Worm (Caenorhabditis elegans) whole organism, late embryonic: ENCODE results near the gene ZK355.8.

Source experiments
- C08G9.2 ChIP-seq: sonication (generic microtip); optimal IDR thresholded peaks from 2 replicates; lab custom pipeline; 2016; ENCODE audit warnings: mild to moderate bottlenecking, missing genetic modification characterization, moderate library complexity, missing compliant biosample characterization
- F13H6.1 ChIP-seq: sonication (generic microtip); optimal IDR thresholded peaks from 2 replicates; lab custom pipeline; 2016; ENCODE audit warnings: missing genetic modification characterization, missing compliant biosample characterization
- K09A11.1 ChIP-seq: sonication (generic microtip); optimal IDR thresholded peaks from 2 replicates; lab custom pipeline; 2017; ENCODE audit warnings: antibody characterized with exemption, mild to moderate bottlenecking, missing genetic modification characterization, missing compliant biosample characterization; ENCODE audit not compliant: insufficient read depth
- T23F11.4 ChIP-seq: fragments of 200-800 bp; sonication (Bioruptor generic); optimal IDR thresholded peaks from 2 replicates; lab custom pipeline; 2018; ENCODE audit warnings: mild to moderate bottlenecking, missing genetic modification characterization, missing compliant biosample characterization
- Y22D7AL.16 ChIP-seq: sonication (generic microtip); optimal IDR thresholded peaks from 2 replicates; lab custom pipeline; 2016; ENCODE audit warnings: missing genetic modification characterization, missing compliant biosample characterization
- ahr-1 ChIP-seq: sonication (generic microtip); optimal IDR thresholded peaks from 2 replicates; lab custom pipeline; 2016; ENCODE audit warnings: missing genetic modification characterization, missing compliant biosample characterization
- ama-1 ChIP-seq: fragments of 150-350 bp; optimal IDR thresholded peaks from 2 replicates; lab custom pipeline; 2014
- ceh-14 ChIP-seq: sonication (generic microtip); optimal IDR thresholded peaks from 2 replicates; lab custom pipeline; 2016; ENCODE audit warnings: missing genotype, missing genetic modification characterization, missing compliant biosample characterization
- ceh-18 ChIP-seq: sonication (generic microtip); optimal IDR thresholded peaks from 2 replicates; lab custom pipeline; 2016; ENCODE audit warnings: missing genetic modification characterization, missing compliant biosample characterization
- ceh-19 ChIP-seq: fragments of 200-800 bp; sonication (Bioruptor generic); optimal IDR thresholded peaks from 2 replicates; lab custom pipeline; 2018; ENCODE audit warnings: mild to moderate bottlenecking, missing genetic modification characterization, missing compliant biosample characterization
- ceh-2 ChIP-seq: sonication (generic microtip); optimal IDR thresholded peaks from 2 replicates; lab custom pipeline; 2016; ENCODE audit warnings: missing genotype, missing genetic modification characterization, missing compliant biosample characterization
- ceh-22 ChIP-seq: sonication (generic microtip); optimal IDR thresholded peaks from 2 replicates; lab custom pipeline; 2017; ENCODE audit warnings: missing biosample characterization, missing genetic modification characterization
- ceh-24 ChIP-seq: sonication (generic microtip); optimal IDR thresholded peaks from 2 replicates; lab custom pipeline; 2016; ENCODE audit warnings: mild to moderate bottlenecking, missing genetic modification characterization, missing compliant biosample characterization
- ceh-30 ChIP-seq: fragments of 150-350 bp; optimal IDR thresholded peaks from 2 replicates; lab custom pipeline; 2014; ENCODE audit warnings: missing biosample characterization, missing genetic modification characterization
- ceh-31 ChIP-seq: sonication (generic microtip); optimal IDR thresholded peaks from 2 replicates; lab custom pipeline; 2016; ENCODE audit warnings: missing genetic modification characterization, missing compliant biosample characterization
- ceh-34 ChIP-seq: sonication (generic microtip); optimal IDR thresholded peaks from 2 replicates; lab custom pipeline; 2016; ENCODE audit warnings: mild to moderate bottlenecking, missing genetic modification characterization, missing compliant biosample characterization
- ceh-45 ChIP-seq: fragments of 200-800 bp; sonication (Bioruptor generic); IDR thresholded peaks from 2 replicates; pipeline ENCODE4 v1.3.6; 2022; ENCODE audit warnings: missing genetic modification reagents, missing genetic modification characterization, missing compliant biosample characterization
- ceh-6 ChIP-seq: fragments of 200-800 bp; sonication (Bioruptor generic); optimal IDR thresholded peaks from 2 replicates; lab custom pipeline; 2018; ENCODE audit warnings: mild to moderate bottlenecking, missing genetic modification characterization, missing compliant biosample characterization
- ceh-9 ChIP-seq: sonication (generic microtip); optimal IDR thresholded peaks from 2 replicates; lab custom pipeline; 2016; ENCODE audit warnings: mild to moderate bottlenecking, missing genetic modification characterization, inconsistent platforms, missing compliant biosample characterization
- che-1 ChIP-seq: sonication (generic microtip); optimal IDR thresholded peaks from 2 replicates; lab custom pipeline; 2016; ENCODE audit warnings: mild to moderate bottlenecking, missing genetic modification characterization, missing compliant biosample characterization
- dmd-4 ChIP-seq: sonication (generic microtip); optimal IDR thresholded peaks from 2 replicates; lab custom pipeline; 2016; ENCODE audit warnings: borderline replicate concordance, missing genetic modification characterization, missing compliant biosample characterization
- dve-1 ChIP-seq: sonication (generic microtip); optimal IDR thresholded peaks from 2 replicates; lab custom pipeline; 2017; ENCODE audit warnings: antibody characterized with exemption, mild to moderate bottlenecking, missing genetic modification characterization, missing compliant biosample characterization
- elt-2 ChIP-seq: sonication (generic microtip); optimal IDR thresholded peaks from 2 replicates; lab custom pipeline; 2016; ENCODE audit warnings: missing genetic modification reagents, missing genetic modification characterization, missing compliant biosample characterization
- elt-4 ChIP-seq: sonication (generic microtip); optimal IDR thresholded peaks from 2 replicates; lab custom pipeline; 2016; ENCODE audit warnings: missing genetic modification characterization, missing compliant biosample characterization
- ets-4 ChIP-seq: sonication (generic microtip); optimal IDR thresholded peaks from 2 replicates; lab custom pipeline; 2016; ENCODE audit warnings: missing genetic modification characterization, missing compliant biosample characterization
- fax-1 ChIP-seq: sonication (generic microtip); optimal IDR thresholded peaks from 2 replicates; lab custom pipeline; 2016; ENCODE audit warnings: missing genotype, missing genetic modification characterization, missing compliant biosample characterization
- fkh-10 ChIP-seq: fragments of 150-350 bp; optimal IDR thresholded peaks from 2 replicates; lab custom pipeline; 2014; ENCODE audit warnings: missing biosample characterization, missing genetic modification reagents, missing genetic modification characterization
- fkh-6 ChIP-seq: sonication (generic microtip); optimal IDR thresholded peaks from 2 replicates; lab custom pipeline; 2016; ENCODE audit warnings: missing genetic modification characterization, missing compliant biosample characterization
- hlh-15 ChIP-seq: sonication (generic microtip); optimal IDR thresholded peaks from 2 replicates; lab custom pipeline; 2016; ENCODE audit warnings: missing genetic modification characterization, missing compliant biosample characterization
- hlh-30 ChIP-seq: sonication (generic microtip); optimal IDR thresholded peaks from 2 replicates; lab custom pipeline; 2017; ENCODE audit warnings: antibody characterized with exemption, missing genetic modification characterization, missing compliant biosample characterization; ENCODE audit not compliant: insufficient read depth
- hlh-6 ChIP-seq: sonication (generic microtip); optimal IDR thresholded peaks from 2 replicates; lab custom pipeline; 2016; ENCODE audit warnings: missing genotype, missing genetic modification characterization, missing compliant biosample characterization
- hlh-8 ChIP-seq: sonication (generic microtip); optimal IDR thresholded peaks from 2 replicates; lab custom pipeline; 2016; ENCODE audit warnings: missing genotype, missing genetic modification characterization, missing compliant biosample characterization
- lin-11 ChIP-seq: fragments of 200-800 bp; sonication (Bioruptor generic); optimal IDR thresholded peaks from 2 replicates; lab custom pipeline; 2018; ENCODE audit warnings: mild to moderate bottlenecking, missing genetic modification characterization, missing compliant biosample characterization
- madf-2 ChIP-seq: sonication (generic microtip); optimal IDR thresholded peaks from 2 replicates; lab custom pipeline; 2017; ENCODE audit warnings: missing genetic modification characterization, missing compliant biosample characterization
- mec-3 ChIP-seq: sonication (generic microtip); optimal IDR thresholded peaks from 2 replicates; lab custom pipeline; 2016; ENCODE audit warnings: borderline replicate concordance, missing genetic modification characterization, missing compliant biosample characterization
- nfya-1 ChIP-seq: sonication (generic microtip); optimal IDR thresholded peaks from 2 replicates; lab custom pipeline; 2017; ENCODE audit warnings: missing genetic modification characterization, mild to moderate bottlenecking, missing compliant biosample characterization, antibody characterized with exemption, moderate library complexity
- nhr-11 ChIP-seq: fragments of 150-350 bp; optimal IDR thresholded peaks from 2 replicates; lab custom pipeline; 2014; ENCODE audit warnings: missing biosample characterization, missing genetic modification characterization
- nhr-232 ChIP-seq: sonication (generic microtip); optimal IDR thresholded peaks from 2 replicates; lab custom pipeline; 2016; ENCODE audit warnings: missing genetic modification characterization, missing compliant biosample characterization
- npax-4 ChIP-seq: sonication (generic microtip); optimal IDR thresholded peaks from 2 replicates; lab custom pipeline; 2016; ENCODE audit warnings: missing genetic modification characterization, missing compliant biosample characterization
- pat-9 ChIP-seq: fragments of 200-800 bp; sonication (Bioruptor generic); optimal IDR thresholded peaks from 2 replicates; lab custom pipeline; 2018; ENCODE audit warnings: mild to moderate bottlenecking, missing genetic modification characterization, moderate library complexity, missing compliant biosample characterization
- pax-1 ChIP-seq: fragments of 150-350 bp; optimal IDR thresholded peaks from 2 replicates; lab custom pipeline; 2014; ENCODE audit warnings: missing biosample characterization, missing genetic modification characterization
- pha-4 ChIP-seq: fragments of 150-350 bp; optimal IDR thresholded peaks from 2 replicates; lab custom pipeline; 2018; ENCODE audit warnings: missing biosample characterization, missing genetic modification reagents, missing genetic modification characterization
- pqm-1 ChIP-seq: sonication (generic microtip); optimal IDR thresholded peaks from 2 replicates; lab custom pipeline; 2016; ENCODE audit warnings: missing genetic modification characterization, missing compliant biosample characterization
- pros-1 ChIP-seq: fragments of 150-350 bp; optimal IDR thresholded peaks from 2 replicates; lab custom pipeline; 2014; ENCODE audit warnings: missing biosample characterization, missing genetic modification reagents, missing genetic modification characterization
- rnt-1 ChIP-seq: sonication (generic microtip); optimal IDR thresholded peaks from 2 replicates; lab custom pipeline; 2016; ENCODE audit warnings: missing genetic modification characterization, missing compliant biosample characterization
- sdc-2 ChIP-seq: sonication (generic microtip); optimal IDR thresholded peaks from 2 replicates; lab custom pipeline; 2016; ENCODE audit warnings: missing genotype, missing genetic modification characterization, missing compliant biosample characterization
- sox-2 ChIP-seq: fragments of 200-800 bp; sonication (Bioruptor generic); IDR thresholded peaks from 2 replicates; pipeline ENCODE4 v1.3.6; 2022; ENCODE audit warnings: missing genetic modification reagents, missing genetic modification characterization, missing compliant biosample characterization
- sox-4 ChIP-seq: sonication (generic microtip); optimal IDR thresholded peaks from 2 replicates; lab custom pipeline; 2017; ENCODE audit warnings: mild to moderate bottlenecking, missing genetic modification characterization, inconsistent platforms, missing compliant biosample characterization
- syd-9 ChIP-seq: sonication (generic microtip); optimal IDR thresholded peaks from 2 replicates; lab custom pipeline; 2016; ENCODE audit warnings: mild to moderate bottlenecking, missing genetic modification characterization, moderate library complexity, missing compliant biosample characterization
- tbx-2 ChIP-seq: sonication (generic microtip); optimal IDR thresholded peaks from 2 replicates; lab custom pipeline; 2016; ENCODE audit warnings: missing genetic modification characterization, missing compliant biosample characterization
- ttx-3 ChIP-seq: sonication (generic microtip); optimal IDR thresholded peaks from 2 replicates; lab custom pipeline; 2016; ENCODE audit warnings: missing genetic modification reagents, missing genetic modification characterization, missing compliant biosample characterization
- unc-42 ChIP-seq: sonication (generic microtip); optimal IDR thresholded peaks from 2 replicates; lab custom pipeline; 2016; ENCODE audit warnings: missing genotype, missing genetic modification characterization, missing compliant biosample characterization
- unc-55 ChIP-seq: sonication (generic microtip); optimal IDR thresholded peaks from 2 replicates; lab custom pipeline; 2017; ENCODE audit warnings: missing biosample characterization, missing genetic modification reagents, missing genetic modification characterization
- unc-86 ChIP-seq: sonication (generic microtip); optimal IDR thresholded peaks from 2 replicates; lab custom pipeline; 2016; ENCODE audit warnings: missing genetic modification characterization, missing compliant biosample characterization

The ZK355.8 gene

DNA sequence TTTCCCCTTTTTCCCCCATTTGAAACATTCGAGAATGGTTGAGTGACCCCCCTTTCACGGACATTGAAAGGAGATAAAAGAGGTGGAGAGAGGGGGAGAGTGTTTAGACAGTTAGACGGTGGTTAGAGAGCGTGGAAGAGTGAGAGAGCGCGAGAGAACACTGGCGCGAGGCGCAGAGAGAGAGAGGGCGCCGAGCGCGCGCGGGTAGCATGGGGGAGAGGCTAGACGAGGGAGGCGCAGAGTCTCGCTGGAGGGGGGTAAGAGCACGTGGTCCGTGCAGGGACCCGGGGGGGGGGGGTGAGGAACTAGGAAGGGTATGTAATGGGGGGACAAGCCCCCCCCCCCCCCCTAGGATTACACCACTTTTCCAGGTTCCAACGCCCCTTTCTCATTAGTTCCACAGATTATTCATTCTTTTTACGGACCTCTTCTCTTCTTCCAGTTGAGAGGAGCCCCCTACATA lies 46.4 kb downstream of the ZK355.8 start:
- no peak for TF ChIP-seq pha-4 (tag; lab: Kevin White, UChicago)
- TF ChIP-seq lin-11 (tag; lab: Kevin White, UChicago), result no peak
- TF ChIP-seq F13H6.1, result peak; percentile 39
- peak; percentile 42 for TF ChIP-seq sox-4
- no peak for TF ChIP-seq rnt-1 (tag; lab: Kevin White, UChicago)
- TF ChIP-seq npax-4 (tag; lab: Kevin White, UChicago), result no peak
- no peak for TF ChIP-seq ceh-30 (tag; lab: Kevin White, UChicago)
- no peak for TF ChIP-seq unc-42 (tag; lab: Kevin White, UChicago)
- no peak for TF ChIP-seq nhr-232 (tag; lab: Kevin White, UChicago)
- no peak for TF ChIP-seq fax-1
- peak; percentile 38 for TF ChIP-seq ttx-3 (tag; lab: Kevin White, UChicago)
- TF ChIP-seq elt-4 (tag; lab: Kevin White, UChicago), result no peak
- TF ChIP-seq ceh-14 (tag; lab: Kevin White, UChicago), result no peak
- peak; percentile 69 for TF ChIP-seq dve-1
- no peak for TF ChIP-seq Y22D7AL.16 (tag; lab: Kevin White, UChicago)
- no peak for TF ChIP-seq hlh-8
- no peak for TF ChIP-seq ceh-2 (tag; lab: Kevin White, UChicago)
- TF ChIP-seq ceh-31, result peak; percentile 79
- no peak for TF ChIP-seq mec-3
- peak; percentile 70 for TF ChIP-seq hlh-30
- TF ChIP-seq nhr-11, result no peak
- no peak for TF ChIP-seq elt-2 (tag; lab: Kevin White, UChicago)
- TF ChIP-seq ceh-34, result peak; percentile 3
- TF ChIP-seq unc-55 (GFP tag; lab: Kevin White, UChicago), result peak; percentile 65
- no peak for TF ChIP-seq ceh-24 (tag; lab: Kevin White, UChicago)
- TF ChIP-seq pros-1, result peak; percentile 87
- no peak for TF ChIP-seq ama-1
- TF ChIP-seq ceh-6 (GFP tag; lab: Kevin White, UChicago), result no peak
- TF ChIP-seq sdc-2 (tag; lab: Kevin White, UChicago), result no peak
- peak; percentile 23 for TF ChIP-seq ceh-18 (tag; lab: Kevin White, UChicago)
- TF ChIP-seq unc-86 (tag; lab: Kevin White, UChicago), result peak; percentile 31
- TF ChIP-seq ceh-45, result no peak
- no peak for TF ChIP-seq C08G9.2 (tag; lab: Kevin White, UChicago)
- no peak for TF ChIP-seq syd-9 (tag; lab: Kevin White, UChicago)
- TF ChIP-seq T23F11.4 (GFP tag; lab: Kevin White, UChicago), result peak; percentile 44
- TF ChIP-seq K09A11.1 (tag; lab: Kevin White, UChicago), result no peak
- TF ChIP-seq dmd-4, result no peak
- peak; percentile 42 for TF ChIP-seq pat-9 (tag; lab: Kevin White, UChicago)
- peak; percentile 35 for TF ChIP-seq tbx-2
- no peak for TF ChIP-seq hlh-6 (tag; lab: Kevin White, UChicago)
- TF ChIP-seq hlh-15 (tag; lab: Kevin White, UChicago), result no peak
- peak; percentile 12 for TF ChIP-seq ceh-19 (GFP tag; lab: Kevin White, UChicago)
- peak; percentile 40 for TF ChIP-seq pax-1
- TF ChIP-seq pqm-1 (tag; lab: Kevin White, UChicago), result no peak
- no peak for TF ChIP-seq fkh-6
- TF ChIP-seq madf-2, result no peak
- no peak for TF ChIP-seq ets-4 (tag; lab: Kevin White, UChicago)
- TF ChIP-seq nfya-1 (tag; lab: Kevin White, UChicago), result peak; percentile 78
- TF ChIP-seq che-1 (tag; lab: Kevin White, UChicago), result no peak
- no peak for TF ChIP-seq ahr-1
- no peak for TF ChIP-seq ceh-9 (tag; lab: Kevin White, UChicago)
- TF ChIP-seq ceh-22 (tag; lab: Kevin White, UChicago), result peak; percentile 31
- TF ChIP-seq fkh-10 (GFP tag; lab: Kevin White, UChicago), result no peak
- TF ChIP-seq sox-2, result no peak; the same call in 1 of the 2 replicates
